Worm (Caenorhabditis elegans) whole organism, L4 larva: Measurements from ENCODE around the gene gnrr-2.

Experiments used
- D1046.2 ChIP-seq: fragments of 200-800 bp; sonication (Bioruptor generic); IDR thresholded peaks from 2 replicates; pipeline ENCODE4 v1.3.6; 2022; ENCODE audit warnings: missing genetic modification characterization, missing compliant biosample characterization
- F10B5.3 ChIP-seq: sonication (generic microtip); optimal IDR thresholded peaks from 2 replicates; lab custom pipeline; 2016; ENCODE audit warnings: mild to moderate bottlenecking, missing genetic modification characterization, missing compliant biosample characterization
- F44E2.7 ChIP-seq: fragments of 200-800 bp; sonication (Bioruptor generic); IDR thresholded peaks from 2 replicates; pipeline ENCODE4 v2.1.2; 2022; ENCODE audit warnings: missing genetic modification characterization, missing compliant biosample characterization
- Y105C5A.15 ChIP-seq: fragments of 200-800 bp; sonication (Bioruptor generic); IDR thresholded peaks from 2 replicates; pipeline ENCODE4 v1.3.6; 2022; ENCODE audit warnings: missing genetic modification characterization, missing compliant biosample characterization
- Y48G9A.11 ChIP-seq: fragments of 200-800 bp; sonication (Bioruptor generic); IDR thresholded peaks from 2 replicates; pipeline ENCODE4 v1.3.6; 2022; ENCODE audit warnings: missing genetic modification reagents, missing genetic modification characterization, missing compliant biosample characterization
- Y5F2A.4 ChIP-seq: fragments of 200-800 bp; sonication (Bioruptor generic); optimal IDR thresholded peaks from 2 replicates; lab custom pipeline; 2018; ENCODE audit warnings: mild to moderate bottlenecking, missing genetic modification characterization, missing compliant biosample characterization
- ZK337.2 ChIP-seq: fragments of 200-800 bp; sonication (Bioruptor generic); IDR thresholded peaks from 2 replicates; pipeline ENCODE4 v1.3.6; 2022; ENCODE audit warnings: missing genetic modification reagents, missing genetic modification characterization, missing compliant biosample characterization
- aly-2 ChIP-seq: sonication (generic microtip); optimal IDR thresholded peaks from 2 replicates; lab custom pipeline; 2018; ENCODE audit warnings: missing biosample characterization, missing genetic modification characterization
- arid-1 ChIP-seq: fragments of 200-800 bp; sonication (Bioruptor generic); conservative IDR thresholded peaks from 2 replicates; pipeline ENCODE4 v1.3.6; 2022; ENCODE audit warnings: missing genetic modification reagents, missing genetic modification characterization, missing compliant biosample characterization
- attf-4 ChIP-seq: sonication (generic microtip); optimal IDR thresholded peaks from 3 replicates; lab custom pipeline; 2017; ENCODE audit warnings: missing biosample characterization, missing genetic modification characterization
- ceh-20 ChIP-seq: fragments of 200-800 bp; sonication (Bioruptor generic); IDR thresholded peaks from 2 replicates; pipeline ENCODE4 v1.3.6; 2022; ENCODE audit warnings: missing genetic modification reagents, missing genetic modification characterization, missing compliant biosample characterization
- ceh-62 ChIP-seq: sonication (generic microtip); optimal IDR thresholded peaks from 2 replicates; lab custom pipeline; 2017; ENCODE audit warnings: missing biosample characterization, missing genetic modification characterization
- ceh-82 ChIP-seq: sonication (generic microtip); optimal IDR thresholded peaks from 2 replicates; lab custom pipeline; 2017; ENCODE audit warnings: missing biosample characterization, missing genetic modification characterization
- daf-12 ChIP-seq: fragments of 150-350 bp; optimal IDR thresholded peaks from 2 replicates; lab custom pipeline; 2014; ENCODE audit warnings: missing biosample characterization, missing genetic modification reagents, missing genetic modification characterization
- duxl-1 ChIP-seq: sonication (generic microtip); optimal IDR thresholded peaks from 2 replicates; lab custom pipeline; 2016; ENCODE audit warnings: mild to moderate bottlenecking, missing genetic modification characterization, moderate library complexity, missing compliant biosample characterization; ENCODE audit not compliant: poor library complexity
- dve-1 ChIP-seq: sonication (generic microtip); optimal IDR thresholded peaks from 2 replicates; lab custom pipeline; 2017; ENCODE audit warnings: antibody characterized with exemption, mild to moderate bottlenecking, missing genetic modification characterization, missing compliant biosample characterization; ENCODE audit not compliant: insufficient read depth
- egl-27 ChIP-seq: sonication (generic microtip); optimal IDR thresholded peaks from 3 replicates; lab custom pipeline; 2017; ENCODE audit warnings: missing biosample characterization, missing genetic modification reagents, missing genetic modification characterization
- fkh-10 ChIP-seq: fragments of 150-350 bp; optimal IDR thresholded peaks from 2 replicates; lab custom pipeline; 2014; ENCODE audit warnings: missing biosample characterization, missing genetic modification reagents, missing genetic modification characterization
- gei-8 ChIP-seq: fragments of 200-800 bp; sonication (Bioruptor generic); optimal IDR thresholded peaks from 2 replicates; lab custom pipeline; 2018; ENCODE audit warnings: mild to moderate bottlenecking, missing genetic modification characterization, missing compliant biosample characterization
- hmg-1.1 ChIP-seq: fragments of 200-800 bp; sonication (Bioruptor generic); IDR thresholded peaks from 2 replicates; pipeline ENCODE4 v1.3.6; 2022; ENCODE audit warnings: missing genetic modification reagents, missing genetic modification characterization, missing compliant biosample characterization
- lim-7 ChIP-seq: fragments of 200-800 bp; sonication (Bioruptor generic); IDR thresholded peaks from 2 replicates; pipeline ENCODE4 v1.3.6; 2022; ENCODE audit warnings: missing genetic modification characterization, missing compliant biosample characterization
- lin-15B ChIP-seq: fragments of 150-350 bp; sonication (generic microtip); optimal IDR thresholded peaks from 3 replicates; lab custom pipeline; 2014; ENCODE audit warnings: missing biosample characterization, missing genetic modification characterization
- lin-29 ChIP-seq: fragments of 200-800 bp; sonication (Bioruptor generic); IDR thresholded peaks from 2 replicates; pipeline ENCODE4 v1.3.6; 2022; ENCODE audit warnings: missing genetic modification reagents, missing genetic modification characterization, missing compliant biosample characterization
- lin-38 ChIP-seq: fragments of 200-800 bp; sonication (Bioruptor generic); IDR thresholded peaks from 2 replicates; pipeline ENCODE4 v1.3.6; 2022; ENCODE audit warnings: missing genetic modification reagents, missing genetic modification characterization, missing compliant biosample characterization
- lir-3 ChIP-seq: sonication (generic microtip); optimal IDR thresholded peaks from 2 replicates; lab custom pipeline; 2016; ENCODE audit warnings: mild to moderate bottlenecking, missing genetic modification characterization, missing compliant biosample characterization
- lsy-2 ChIP-seq, 2 experiments: fragments of 150-350 bp in 1 of 2; sonication (generic microtip) in 1 of 2; optimal IDR thresholded peaks; 2 replicates each; lab custom pipeline; 2014 to 2017; ENCODE audit warnings: missing biosample characterization in 2 of 2, missing genetic modification characterization in 2 of 2
- madf-9 ChIP-seq: fragments of 200-800 bp; sonication (Bioruptor generic); conservative IDR thresholded peaks from 2 replicates; pipeline ENCODE4 v1.3.6; 2022; ENCODE audit warnings: missing genetic modification reagents, missing genetic modification characterization, missing compliant biosample characterization
- mdl-1 ChIP-seq, 2 experiments: fragments of 150-350 bp in 1 of 2; sonication (generic microtip) in 1 of 2; optimal IDR thresholded peaks; 2 replicates each; lab custom pipeline; 2014 to 2017; ENCODE audit warnings: missing biosample characterization in 2 of 2, missing genetic modification characterization in 2 of 2
- mes-2 ChIP-seq: sonication (generic microtip); optimal IDR thresholded peaks from 2 replicates; lab custom pipeline; 2016; ENCODE audit warnings: missing genotype, mild to moderate bottlenecking, missing genetic modification characterization, missing compliant biosample characterization; ENCODE audit not compliant: poor library complexity, severe bottlenecking
- mxl-3 ChIP-seq: fragments of 200-800 bp; sonication (Bioruptor generic); optimal IDR thresholded peaks from 2 replicates; lab custom pipeline; 2018; ENCODE audit warnings: mild to moderate bottlenecking, missing genetic modification characterization, missing compliant biosample characterization
- nhr-237 ChIP-seq: sonication (generic microtip); optimal IDR thresholded peaks from 2 replicates; lab custom pipeline; 2017; ENCODE audit warnings: missing biosample characterization, missing genetic modification characterization
- nhr-28 ChIP-seq: fragments of 150-350 bp; optimal IDR thresholded peaks from 2 replicates; lab custom pipeline; 2014; ENCODE audit warnings: missing biosample characterization, missing genetic modification characterization
- nhr-41 ChIP-seq: fragments of 200-800 bp; sonication (Bioruptor generic); IDR thresholded peaks from 2 replicates; pipeline ENCODE4 v1.3.6; 2022; ENCODE audit warnings: missing genetic modification reagents, missing genetic modification characterization, missing compliant biosample characterization
- nhr-48 ChIP-seq: sonication (generic microtip); optimal IDR thresholded peaks from 2 replicates; lab custom pipeline; 2016; ENCODE audit warnings: mild to moderate bottlenecking, missing genetic modification characterization, missing compliant biosample characterization
- nhr-6 ChIP-seq: fragments of 150-350 bp; optimal IDR thresholded peaks from 2 replicates; lab custom pipeline; 2014; ENCODE audit warnings: missing biosample characterization, missing genetic modification characterization
- pha-4 ChIP-seq, 2 experiments: fragments of 150-350 bp in 1 of 2; fragments of 200-800 bp in 1 of 2; sonication (Bioruptor generic) in 1 of 2; IDR thresholded peaks in 1 of 2; optimal IDR thresholded peaks in 1 of 2; 2 replicates each; pipeline versions ENCODE4 v1.3.6 to Lab custom; 2014 to 2022; ENCODE audit warnings: missing genetic modification characterization in 2 of 2, missing genetic modification reagents in 2 of 2, missing biosample characterization in 1 of 2, missing compliant biosample characterization in 1 of 2
- php-3 ChIP-seq: fragments of 200-800 bp; sonication (Bioruptor generic); IDR thresholded peaks from 2 replicates; pipeline ENCODE4 v1.3.6; 2022; ENCODE audit warnings: missing genetic modification reagents, missing genetic modification characterization, missing compliant biosample characterization
- rbr-2 ChIP-seq: sonication (generic microtip); optimal IDR thresholded peaks from 2 replicates; lab custom pipeline; 2016; ENCODE audit warnings: missing genotype, missing genetic modification characterization, missing compliant biosample characterization
- saeg-2 ChIP-seq: fragments of 200-800 bp; sonication (Bioruptor generic); IDR thresholded peaks from 2 replicates; pipeline ENCODE4 v1.3.6; 2022; ENCODE audit warnings: missing genetic modification reagents, missing genetic modification characterization, missing compliant biosample characterization
- sdz-12 ChIP-seq: fragments of 200-800 bp; sonication (Bioruptor generic); optimal IDR thresholded peaks from 2 replicates; lab custom pipeline; 2018; ENCODE audit warnings: mild to moderate bottlenecking, missing genetic modification characterization, missing compliant biosample characterization
- set-16 ChIP-seq: fragments of 200-800 bp; sonication (Bioruptor generic); IDR thresholded peaks from 2 replicates; pipeline ENCODE4 v1.3.6; 2022; ENCODE audit warnings: missing genetic modification reagents, missing genetic modification characterization, missing compliant biosample characterization
- snpc-4 ChIP-seq: fragments of 150-350 bp; optimal IDR thresholded peaks from 2 replicates; lab custom pipeline; 2014; ENCODE audit warnings: missing biosample characterization, missing genetic modification characterization
- spr-1 ChIP-seq: sonication (generic microtip); optimal IDR thresholded peaks from 2 replicates; lab custom pipeline; 2016; ENCODE audit warnings: mild to moderate bottlenecking, missing genetic modification characterization, missing compliant biosample characterization
- tra-1 ChIP-seq: fragments of 200-800 bp; sonication (Bioruptor generic); IDR thresholded peaks from 2 replicates; pipeline ENCODE4 v1.3.6; 2022; ENCODE audit warnings: missing genetic modification reagents, missing genetic modification characterization, missing compliant biosample characterization
- unc-39 ChIP-seq: sonication (generic microtip); optimal IDR thresholded peaks from 2 replicates; lab custom pipeline; 2017; ENCODE audit warnings: missing biosample characterization, missing genetic modification characterization
- vab-7 ChIP-seq: fragments of 200-800 bp; sonication (Bioruptor generic); IDR thresholded peaks from 2 replicates; pipeline ENCODE4 v1.3.6; 2022; ENCODE audit warnings: missing genetic modification reagents, missing genetic modification characterization, missing compliant biosample characterization
- zfp-3 ChIP-seq: fragments of 200-800 bp; sonication (Bioruptor generic); conservative IDR thresholded peaks from 2 replicates; pipeline ENCODE4 v1.3.6; 2022; ENCODE audit warnings: missing genetic modification reagents, missing genetic modification characterization, missing compliant biosample characterization

gnrr-2 gene

ce11 chrV:14364586-14365248, 44.2 kb upstream of the gnrr-2 start (continued):
- TF ChIP-seq nhr-28 (tag; lab: Kevin White, UChicago) = peak; percentile 26
- no peak for TF ChIP-seq php-3
- TF ChIP-seq pha-4 (GFP tag; IDR thresholded peaks at IDR 0.05; lab: Robert Waterston, UW) = peak; percentile 44; the same call in 1 of the 2 replicates
- no peak for TF ChIP-seq pha-4 (tag; optimal IDR thresholded peaks at IDR 0.05; lab: Kevin White, UChicago)
- no peak for TF ChIP-seq attf-4 (tag; lab: Kevin White, UChicago)
- 0 out of 2 replicates have a peak, but pooled peaks have one; percentile 30 for TF ChIP-seq ceh-20 (GFP tag; lab: Robert Waterston, UW)
- peak; percentile 62 for TF ChIP-seq hmg-1.1 (GFP tag; lab: Robert Waterston, UW)
- no peak for TF ChIP-seq madf-9 (GFP tag; lab: Robert Waterston, UW)
- no peak for TF ChIP-seq mdl-1 (tag; optimal IDR thresholded peaks at IDR 0.05; lab: Kevin White, UChicago)
- TF ChIP-seq lin-15B = no peak
- TF ChIP-seq Y5F2A.4 = no peak
- TF ChIP-seq lin-29 = no peak
- TF ChIP-seq nhr-237 = no peak
- TF ChIP-seq fkh-10 = no peak
- TF ChIP-seq ceh-82 (tag; lab: Kevin White, UChicago) = no peak
- TF ChIP-seq ZK337.2 (GFP tag; lab: Robert Waterston, UW) = no peak
- no peak for TF ChIP-seq spr-1 (tag; lab: Kevin White, UChicago)
- TF ChIP-seq duxl-1 = peak; percentile 9
- TF ChIP-seq egl-27 (tag; lab: Kevin White, UChicago) = no peak
- TF ChIP-seq nhr-48 (tag; lab: Kevin White, UChicago) = peak; percentile 38
- no peak for TF ChIP-seq saeg-2 (GFP tag; lab: Robert Waterston, UW)
- peak; percentile 52 for TF ChIP-seq mxl-3 (GFP tag; lab: Kevin White, UChicago)
- TF ChIP-seq set-16 = peak; percentile 38; the same call in 1 of the 2 replicates
- no peak for TF ChIP-seq daf-12 (tag; lab: Kevin White, UChicago)
- TF ChIP-seq lsy-2 (tag; optimal IDR thresholded peaks at IDR 0.05; lab: Kevin White, UChicago) = peak; percentile 51 to 88
- peak; percentile 26 for TF ChIP-seq rbr-2 (tag; lab: Kevin White, UChicago)
- 0 out of 2 replicates have a peak, but pooled peaks have one; percentile 8 for TF ChIP-seq zfp-3
- TF ChIP-seq aly-2 (tag; lab: Kevin White, UChicago) = no peak

DNA sequence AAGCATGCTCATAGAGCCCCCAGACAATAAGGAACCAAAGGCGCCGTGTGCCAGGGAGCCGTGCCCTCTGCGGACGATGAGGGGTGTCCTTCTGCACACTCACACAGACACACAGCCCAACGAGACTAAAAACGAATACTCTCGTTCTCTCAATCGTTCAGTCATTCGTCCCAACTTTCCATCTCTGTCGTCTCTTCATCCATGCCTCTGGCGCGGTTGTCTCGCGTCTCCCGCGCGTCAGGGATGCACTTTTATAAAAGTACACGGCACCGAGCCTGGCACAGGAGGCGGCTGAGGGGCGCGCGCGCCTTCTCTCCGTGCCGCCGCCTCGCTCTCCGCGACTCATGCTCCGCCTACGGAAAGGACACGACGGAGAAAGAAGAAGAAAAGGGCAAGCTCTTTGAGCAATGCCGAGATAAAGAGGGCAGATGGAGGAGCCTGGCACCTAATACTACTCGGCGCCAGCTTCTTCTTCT, 42.3 kb upstream of the gnrr-2 start:
- no peak for TF ChIP-seq sdz-12 (GFP tag; lab: Kevin White, UChicago)
- TF ChIP-seq saeg-2 (GFP tag; lab: Robert Waterston, UW) = 0 out of 2 replicates have a peak, but pooled peaks have one; percentile 80
- TF ChIP-seq ceh-62 (tag; lab: Kevin White, UChicago) = no peak
- TF ChIP-seq gei-8 = no peak
- TF ChIP-seq Y105C5A.15 (GFP tag; lab: Robert Waterston, UW) = no peak
- no peak for TF ChIP-seq zfp-3
- peak; percentile 50; the same call in 1 of the 2 replicates for TF ChIP-seq arid-1 (GFP tag; lab: Robert Waterston, UW)
- no peak for TF ChIP-seq aly-2 (tag; lab: Kevin White, UChicago)
- TF ChIP-seq ceh-82 (tag; lab: Kevin White, UChicago) = no peak
- no peak for TF ChIP-seq lim-7
- peak; percentile 78 for TF ChIP-seq nhr-28 (tag; lab: Kevin White, UChicago)
- no peak for TF ChIP-seq unc-39 (tag; lab: Kevin White, UChicago)
- peak; percentile 25 for TF ChIP-seq F10B5.3 (tag; lab: Kevin White, UChicago)
- TF ChIP-seq snpc-4 (tag; lab: Kevin White, UChicago) = no peak
- peak; percentile 76 for TF ChIP-seq mxl-3 (GFP tag; lab: Kevin White, UChicago)
- TF ChIP-seq nhr-6 (tag; lab: Kevin White, UChicago) = peak; percentile 27
- no peak for TF ChIP-seq F44E2.7 (GFP tag; lab: Robert Waterston, UW)
- peak; percentile 81 for TF ChIP-seq dve-1 (tag; lab: Kevin White, UChicago)
- peak; percentile 56 for TF ChIP-seq mes-2 (tag; lab: Kevin White, UChicago)
- TF ChIP-seq madf-9 (GFP tag; lab: Robert Waterston, UW) = peak; percentile 99
- TF ChIP-seq D1046.2 (GFP tag; lab: Robert Waterston, UW) = no peak
- peak; percentile 55 for TF ChIP-seq lin-38 (GFP tag; lab: Robert Waterston, UW)
- no peak for TF ChIP-seq nhr-41
- TF ChIP-seq ceh-20 (GFP tag; lab: Robert Waterston, UW) = peak; percentile 66; the same call in 1 of the 2 replicates
- no peak for TF ChIP-seq ZK337.2 (GFP tag; lab: Robert Waterston, UW)
- TF ChIP-seq vab-7 (GFP tag; lab: Robert Waterston, UW) = peak; percentile 34; the same call in 1 of the 2 replicates
- 0 out of 2 replicates have a peak, but pooled peaks have one; percentile 46 for TF ChIP-seq tra-1 (GFP tag; lab: Robert Waterston, UW)
- TF ChIP-seq lir-3 (tag; lab: Kevin White, UChicago) = peak; percentile 45
- no peak for TF ChIP-seq Y48G9A.11 (GFP tag; lab: Robert Waterston, UW)
- TF ChIP-seq mdl-1 (tag; optimal IDR thresholded peaks at IDR 0.05; lab: Kevin White, UChicago) = peak; percentile 87 to 92
